Fruit fly (Drosophila melanogaster) whole organism, embryonic: Measurements from ENCODE around the gene CG14511.

Experiments used
- Ada2b ChIP-seq: fragments of 200-800 bp; sonication (Bioruptor generic); IDR thresholded peaks from 2 replicates; pipeline ENCODE4 v1.3.6; 2022; ENCODE audit warnings: missing biosample characterization, missing genetic modification characterization
- CG10462 ChIP-seq: fragments of 200-800 bp; sonication (Bioruptor generic); optimal IDR thresholded peaks from 2 replicates; lab custom pipeline; 2016; ENCODE audit warnings: missing biosample characterization, missing genetic modification characterization
- CG12299 ChIP-seq: fragments of 200-800 bp; sonication (Bioruptor generic); optimal IDR thresholded peaks from 2 replicates; lab custom pipeline; 2018; ENCODE audit warnings: missing biosample characterization, mild to moderate bottlenecking, missing genetic modification characterization
- CG12659 ChIP-seq: fragments of 200-800 bp; sonication (Bioruptor generic); optimal IDR thresholded peaks from 3 replicates; lab custom pipeline; 2017; ENCODE audit warnings: mild to moderate bottlenecking, missing biosample characterization, missing genetic modification reagents, missing genetic modification characterization
- CG12769 ChIP-seq: fragments of 200-800 bp; sonication (Bioruptor generic); optimal IDR thresholded peaks from 2 replicates; lab custom pipeline; 2019; ENCODE audit warnings: missing biosample characterization, mild to moderate bottlenecking, missing genetic modification characterization, moderate library complexity
- CG13296 ChIP-seq: fragments of 200-800 bp; sonication (Bioruptor generic); optimal IDR thresholded peaks from 3 replicates; lab custom pipeline; 2018; ENCODE audit warnings: missing biosample characterization, mild to moderate bottlenecking, missing genetic modification characterization
- CG15601 ChIP-seq: fragments of 200-800 bp; sonication (Bioruptor generic); optimal IDR thresholded peaks from 3 replicates; lab custom pipeline; 2019; ENCODE audit warnings: missing biosample characterization, mild to moderate bottlenecking, missing genetic modification characterization, moderate library complexity
- CG17186 ChIP-seq: fragments of 200-800 bp; sonication (Bioruptor generic); optimal IDR thresholded peaks from 3 replicates; lab custom pipeline; 2017; ENCODE audit warnings: missing biosample characterization, missing genetic modification reagents, missing genetic modification characterization
- CG17385 ChIP-seq: fragments of 200-800 bp; sonication (Bioruptor generic); optimal IDR thresholded peaks from 3 replicates; lab custom pipeline; 2018; ENCODE audit warnings: missing biosample characterization, mild to moderate bottlenecking, missing genetic modification characterization
- CG3281 ChIP-seq: fragments of 200-800 bp; sonication (Bioruptor generic); optimal IDR thresholded peaks from 3 replicates; lab custom pipeline; 2017; ENCODE audit warnings: missing biosample characterization, mild to moderate bottlenecking, missing genetic modification characterization
- CG34376 ChIP-seq: fragments of 200-800 bp; sonication (Bioruptor generic); optimal IDR thresholded peaks from 2 replicates; lab custom pipeline; 2018; ENCODE audit warnings: missing biosample characterization, mild to moderate bottlenecking, missing genetic modification characterization
- CG4424 ChIP-seq: fragments of 200-800 bp; sonication (Bioruptor generic); optimal IDR thresholded peaks from 3 replicates; lab custom pipeline; 2016; ENCODE audit warnings: missing biosample characterization, missing genetic modification characterization
- CG7271 ChIP-seq: fragments of 200-800 bp; sonication (Bioruptor generic); optimal IDR thresholded peaks from 2 replicates; lab custom pipeline; 2018; ENCODE audit warnings: missing biosample characterization, mild to moderate bottlenecking, missing genetic modification characterization, moderate library complexity
- CG7987 ChIP-seq: fragments of 200-800 bp; sonication (Bioruptor generic); optimal IDR thresholded peaks from 2 replicates; lab custom pipeline; 2018; ENCODE audit warnings: missing biosample characterization, mild to moderate bottlenecking, missing genetic modification characterization, moderate library complexity
- CG9437 ChIP-seq: fragments of 200-800 bp; sonication (Bioruptor generic); optimal IDR thresholded peaks from 2 replicates; lab custom pipeline; 2018; ENCODE audit warnings: missing biosample characterization, mild to moderate bottlenecking, missing genetic modification characterization
- CG9797 ChIP-seq: fragments of 200-800 bp; sonication (Bioruptor generic); optimal IDR thresholded peaks from 3 replicates; lab custom pipeline; 2018; ENCODE audit warnings: missing biosample characterization, mild to moderate bottlenecking, missing genetic modification characterization
- CTCF ChIP-seq: fragments of 200-800 bp; sonication (Bioruptor generic); optimal IDR thresholded peaks from 2 replicates; lab custom pipeline; 2017; ENCODE audit warnings: missing biosample characterization, mild to moderate bottlenecking, missing genetic modification characterization, moderate library complexity
- CoRest ChIP-seq: fragments of 200-800 bp; sonication (Bioruptor generic); optimal IDR thresholded peaks from 3 replicates; lab custom pipeline; 2018; ENCODE audit warnings: missing biosample characterization, mild to moderate bottlenecking, missing genetic modification characterization, moderate library complexity
- Dad ChIP-seq: fragments of 200-800 bp; sonication (Bioruptor generic); optimal IDR thresholded peaks from 3 replicates; lab custom pipeline; 2016; ENCODE audit warnings: missing biosample characterization, missing genetic modification characterization
- Dp ChIP-seq: fragments of 200-800 bp; sonication (Bioruptor generic); optimal IDR thresholded peaks from 2 replicates; lab custom pipeline; 2018; ENCODE audit warnings: missing biosample characterization, mild to moderate bottlenecking, missing genetic modification characterization, moderate library complexity
- Drgx ChIP-seq: fragments of 200-800 bp; sonication (Bioruptor generic); IDR thresholded peaks from 2 replicates; pipeline ENCODE4 v1.3.6; 2022; ENCODE audit warnings: missing biosample characterization, missing genetic modification characterization
- Ets97D ChIP-seq: fragments of 200-800 bp; sonication (Bioruptor generic); optimal IDR thresholded peaks from 3 replicates; lab custom pipeline; 2016; ENCODE audit warnings: missing biosample characterization, missing genetic modification characterization
- Gsc ChIP-seq: fragments of 200-800 bp; sonication (Bioruptor generic); IDR thresholded peaks from 2 replicates; pipeline ENCODE4 v1.3.6; 2022; ENCODE audit warnings: missing biosample characterization, missing genetic modification characterization
- H15 ChIP-seq: fragments of 200-800 bp; sonication (Bioruptor generic); IDR thresholded peaks from 3 replicates; pipeline ENCODE4 v1.3.6; 2022; ENCODE audit warnings: missing biosample characterization, missing genetic modification characterization
- HmgZ ChIP-seq: fragments of 200-800 bp; sonication (Bioruptor generic); optimal IDR thresholded peaks from 2 replicates; lab custom pipeline; 2018; ENCODE audit warnings: missing biosample characterization, mild to moderate bottlenecking, missing genetic modification characterization
- Lpt ChIP-seq: fragments of >200 bp; optimal IDR thresholded peaks from 2 replicates; lab custom pipeline; 2018; ENCODE audit warnings: missing biosample characterization, missing genetic modification characterization
- Myb ChIP-seq: fragments of 200-800 bp; sonication (Bioruptor generic); optimal IDR thresholded peaks from 2 replicates; lab custom pipeline; 2016; ENCODE audit warnings: missing biosample characterization, missing genetic modification characterization
- Pdp1 ChIP-seq, 2 experiments: fragments of 200-800 bp; sonication (Bioruptor generic); optimal IDR thresholded peaks; 3 replicates each; lab custom pipeline; 2016; ENCODE audit warnings: missing biosample characterization in 2 of 2, missing genetic modification characterization in 2 of 2, mild to moderate bottlenecking in 1 of 2, moderate library complexity in 1 of 2
- Sin3A ChIP-seq: fragments of >200 bp; optimal IDR thresholded peaks from 2 replicates; lab custom pipeline; 2018
- ash1 ChIP-seq: fragments of 200-800 bp; sonication (Bioruptor generic); optimal IDR thresholded peaks from 2 replicates; lab custom pipeline; 2018; ENCODE audit warnings: missing biosample characterization, mild to moderate bottlenecking, missing genetic modification characterization
- chinmo ChIP-seq: fragments of 200-800 bp; sonication (Bioruptor generic); IDR thresholded peaks from 4 replicates; pipeline ENCODE4 v1.3.6; 2022; ENCODE audit warnings: missing biosample characterization, missing genetic modification characterization; ENCODE audit not compliant: partially characterized antibody
- chn ChIP-seq: fragments of 200-800 bp; sonication (Bioruptor generic); optimal IDR thresholded peaks from 2 replicates; lab custom pipeline; 2016; ENCODE audit warnings: missing biosample characterization, missing genetic modification characterization
- ewg ChIP-seq: fragments of 200-800 bp; sonication (Bioruptor generic); optimal IDR thresholded peaks from 3 replicates; lab custom pipeline; 2017; ENCODE audit warnings: mild to moderate bottlenecking, missing biosample characterization, missing genetic modification reagents, missing genetic modification characterization
- fd64A ChIP-seq: fragments of 200-800 bp; sonication (Bioruptor generic); optimal IDR thresholded peaks from 3 replicates; lab custom pipeline; 2018; ENCODE audit warnings: missing biosample characterization, mild to moderate bottlenecking, missing genetic modification characterization
- hkb ChIP-seq, 2 experiments: fragments of 200-800 bp in 1 of 2; fragments of >200 bp in 1 of 2; sonication (Bioruptor generic) in 1 of 2; IDR thresholded peaks in 1 of 2; optimal IDR thresholded peaks in 1 of 2; 2 replicates each; pipeline versions ENCODE4 v1.3.6 to Lab custom; 2017 to 2022; ENCODE audit warnings: missing biosample characterization in 1 of 2, missing genetic modification characterization in 1 of 2
- nerfin-1 ChIP-seq: fragments of 200-800 bp; sonication (Bioruptor generic); optimal IDR thresholded peaks from 3 replicates; lab custom pipeline; 2019; ENCODE audit warnings: missing biosample characterization, mild to moderate bottlenecking, missing genetic modification characterization, moderate library complexity
- onecut ChIP-seq: fragments of 200-800 bp; sonication (Bioruptor generic); IDR thresholded peaks from 2 replicates; pipeline ENCODE4 v1.3.6; 2022; ENCODE audit warnings: missing biosample characterization, missing genetic modification characterization
- pb ChIP-seq: fragments of 200-800 bp; sonication (Bioruptor generic); optimal IDR thresholded peaks from 3 replicates; lab custom pipeline; 2016; ENCODE audit warnings: missing biosample characterization, missing genetic modification characterization
- peb ChIP-seq: fragments of 200-800 bp; sonication (Bioruptor generic); IDR thresholded peaks from 2 replicates; pipeline ENCODE4 v1.3.6; 2022; ENCODE audit warnings: missing biosample characterization, missing genetic modification characterization
- pros ChIP-seq: fragments of 200-800 bp; sonication (Bioruptor generic); optimal IDR thresholded peaks from 3 replicates; lab custom pipeline; 2019; ENCODE audit warnings: missing biosample characterization, mild to moderate bottlenecking, missing genetic modification characterization, moderate library complexity
- pzg ChIP-seq: fragments of 200-800 bp; sonication (Bioruptor generic); optimal IDR thresholded peaks from 3 replicates; lab custom pipeline; 2018; ENCODE audit warnings: missing biosample characterization, mild to moderate bottlenecking, missing genetic modification characterization, moderate library complexity
- sens ChIP-seq: fragments of 200-800 bp; sonication (Bioruptor generic); peaks from one replicate; lab custom pipeline; 2016; ENCODE audit warnings: missing biosample characterization, missing genetic modification characterization
- stwl ChIP-seq: fragments of 200-800 bp; sonication (Bioruptor generic); optimal IDR thresholded peaks from 3 replicates; lab custom pipeline; 2018; ENCODE audit warnings: missing biosample characterization, mild to moderate bottlenecking, missing genetic modification characterization, moderate library complexity
- tup ChIP-seq: fragments of 200-800 bp; sonication (Bioruptor generic); optimal IDR thresholded peaks from 2 replicates; lab custom pipeline; 2016; ENCODE audit warnings: missing biosample characterization, mild to moderate bottlenecking, missing genetic modification characterization, moderate library complexity
- yki ChIP-seq: fragments of >200 bp; optimal IDR thresholded peaks from 3 replicates; lab custom pipeline; 2018
- z ChIP-seq: fragments of 200-800 bp; sonication (Bioruptor generic); IDR thresholded peaks from 3 replicates; pipeline ENCODE4 v1.3.6; 2022; ENCODE audit warnings: missing biosample characterization, missing genetic modification characterization

CG14511 gene

dm6 chr3R:29138407-29138806, 8.3 kb downstream of the CG14511 start, which contains the start of the genes Alg13 and superdeath (continued):
- TF ChIP-seq Ada2b (no peak), CoRest (tag; lab: Kevin White, UChicago) (peak; percentile 12), hkb (optimal IDR thresholded peaks at IDR 0.05; lab: Kevin White, UChicago) (no peak), hkb (GFP tag; IDR thresholded peaks at IDR 0.05; lab: Robert Waterston, UW) (no peak), CG3281 (GFP tag; lab: Kevin White, UChicago) (no peak), CG12299 (tag; lab: Kevin White, UChicago) (no peak), CG12659 (GFP tag; lab: Kevin White, UChicago) (peak; percentile 19), stwl (tag; lab: Kevin White, UChicago) (peak; percentile 28), Ets97D (GFP tag; lab: Kevin White, UChicago) (peak; percentile 23), fd64A (GFP tag; lab: Kevin White, UChicago) (peak; percentile 22), pb (GFP tag; lab: Kevin White, UChicago) (no peak), CG12769 (tag; lab: Kevin White, UChicago) (no peak), CG9797 (GFP tag; lab: Kevin White, UChicago) (no peak), CG15601 (tag; lab: Kevin White, UChicago) (peak; percentile 17), Drgx (GFP tag; lab: Robert Waterston, UW) (no peak), CG9437 (peak; percentile 46), Myb (GFP tag; lab: Kevin White, UChicago) (peak; percentile 92), Sin3A (no peak), Lpt (GFP tag; lab: Kevin White, UChicago) (no peak), CG7271 (tag; lab: Kevin White, UChicago) (no peak), z (no peak), CG17186 (peak; percentile 49), CG34376 (GFP tag; lab: Kevin White, UChicago) (peak; percentile 1), CG7987 (GFP tag; lab: Kevin White, UChicago) (peak; percentile 15), HmgZ (tag; lab: Kevin White, UChicago) (peak; percentile 33), CG13296 (GFP tag; lab: Kevin White, UChicago) (peak; percentile 23), CG4424 (GFP tag; lab: Kevin White, UChicago) (peak; percentile 20), CG10462 (no peak), ash1 (no peak), tup (no peak), yki (lab: Kevin White, UChicago) (no peak), Dp (peak; percentile 10), peb (no peak), nerfin-1 (tag; lab: Kevin White, UChicago) (peak; percentile 12), chn (GFP tag; lab: Kevin White, UChicago) (no peak), pzg (GFP tag; lab: Kevin White, UChicago) (peak; percentile 62), CTCF (GFP tag; lab: Kevin White, UChicago) (peak; percentile 2), Dad (GFP tag; lab: Kevin White, UChicago) (no peak), ewg (GFP tag; lab: Kevin White, UChicago) (no peak), H15 (GFP tag; lab: Robert Waterston, UW) (no peak), chinmo (GFP tag; lab: Robert Waterston, UW) (no peak), sens (GFP tag; lab: Kevin White, UChicago) (peak; percentile 39), Gsc (GFP tag; lab: Robert Waterston, UW) (no peak), Pdp1 (GFP tag; optimal IDR thresholded peaks at IDR 0.05; lab: Kevin White, UChicago) (peak in 1 of 2 experiments; percentile 64), CG17385 (GFP tag; lab: Kevin White, UChicago) (peak; percentile 95), onecut (GFP tag; lab: Robert Waterston, UW) (no peak), pros (no peak)
